Fruit fly (Drosophila melanogaster): ENCODE data around the gene CG13398.

Gene CG13398

dm6 chr2L:8384108-8384601 is 30.9 kb downstream of the CG13398 start, which contains the start of the genes Dad1 and CG13384 (continued):
- no peak for TF ChIP-seq Hey (tag; optimal IDR thresholded peaks at IDR 0.05)
- peak in 1 of 2 experiments; percentile 50 for TF ChIP-seq tll (GFP tag; optimal IDR thresholded peaks at IDR 0.05)
- TF ChIP-seq crol (GFP tag; IDR thresholded peaks at IDR 0.05): peak; percentile 14; the same call in 1 of the 2 replicates
- peak; percentile 71 for TF ChIP-seq E2f2 (GFP tag; IDR thresholded peaks at IDR 0.05)
- TF ChIP-seq CHES-1-like (GFP tag; optimal IDR thresholded peaks at IDR 0.05): peak; percentile 54
- TF ChIP-seq Antp (GFP tag; optimal IDR thresholded peaks at IDR 0.05): no peak
- peak; percentile 87 for TF ChIP-seq salm (tag; optimal IDR thresholded peaks at IDR 0.05)
- TF ChIP-seq CG31365 (tag; optimal IDR thresholded peaks at IDR 0.05): no peak
- no peak for TF ChIP-seq CG7745 (tag; optimal IDR thresholded peaks at IDR 0.05)
- TF ChIP-seq CG17361 (GFP tag; IDR thresholded peaks at IDR 0.05): peak; percentile 98
- TF ChIP-seq CG14050 (GFP tag; IDR thresholded peaks at IDR 0.05): peak; percentile 79
- TF ChIP-seq org-1 (GFP tag; optimal IDR thresholded peaks at IDR 0.05): peak; percentile 75
- TF ChIP-seq Dll (GFP tag; IDR thresholded peaks at IDR 0.05; ENCODE audit: partially characterized antibody): peak; percentile 68; the same call in 3 of the 4 replicates
- peak; percentile 96 for TF ChIP-seq CG18599 (GFP tag; optimal IDR thresholded peaks at IDR 0.05)
- TF ChIP-seq zen2 (GFP tag; IDR thresholded peaks at IDR 0.05; ENCODE audit: partially characterized antibody): no peak
- TF ChIP-seq Hmr (GFP tag; optimal IDR thresholded peaks at IDR 0.05): peak; percentile 94
- TF ChIP-seq Dfd (GFP tag; optimal IDR thresholded peaks at IDR 0.05): no peak
- TF ChIP-seq lov (optimal IDR thresholded peaks at IDR 0.05): no peak
- no peak for TF ChIP-seq lov (GFP tag; IDR thresholded peaks at IDR 0.05)
- peak; percentile 94 for TF ChIP-seq esg (GFP tag; conservative IDR thresholded peaks at IDR 0.05)
- TF ChIP-seq rib (GFP tag; IDR thresholded peaks at IDR 0.05): peak; percentile 88
- TF ChIP-seq pfk (GFP tag; optimal IDR thresholded peaks at IDR 0.05): peak; percentile 52
- TF ChIP-seq ab (GFP tag; optimal IDR thresholded peaks at IDR 0.05): peak; percentile 20
- TF ChIP-seq Rfx (GFP tag; IDR thresholded peaks at IDR 0.05): peak; percentile 95
- TF ChIP-seq CG13424 (tag; optimal IDR thresholded peaks at IDR 0.05): peak; percentile 96
- peak; percentile 89 for TF ChIP-seq ranshi (GFP tag; IDR thresholded peaks at IDR 0.05)
- peak; percentile 85 for TF ChIP-seq CG11093 (GFP tag; IDR thresholded peaks at IDR 0.05)
- peak; percentile 16 for TF ChIP-seq Atf3 (GFP tag; optimal IDR thresholded peaks at IDR 0.05)
- TF ChIP-seq CG7839 (tag; optimal IDR thresholded peaks at IDR 0.05): peak; percentile 96
- peak; percentile 92 for TF ChIP-seq Hr3 (GFP tag; optimal IDR thresholded peaks at IDR 0.05)
- peak; percentile 99 for TF ChIP-seq row (GFP tag; IDR thresholded peaks at IDR 0.05)
- peak; percentile 44 for TF ChIP-seq Dad (GFP tag; optimal IDR thresholded peaks at IDR 0.05)
- no peak for TF ChIP-seq nau (GFP tag; optimal IDR thresholded peaks at IDR 0.05)
- peak; percentile 87 for TF ChIP-seq CG9437 (GFP tag; optimal IDR thresholded peaks at IDR 0.05)
- TF ChIP-seq sob (GFP tag; IDR thresholded peaks at IDR 0.05): peak; percentile 93
- TF ChIP-seq CG3838 (GFP tag; optimal IDR thresholded peaks at IDR 0.05): peak; percentile 60
- TF ChIP-seq CG33213 (GFP tag; optimal IDR thresholded peaks at IDR 0.05): no peak
- peak; percentile 97 for TF ChIP-seq CG8924 (tag; optimal IDR thresholded peaks at IDR 0.05)
- peak; percentile 92 for TF ChIP-seq gsb-n (tag; optimal IDR thresholded peaks at IDR 0.05)
- TF ChIP-seq CG3163 (GFP tag; optimal IDR thresholded peaks at IDR 0.05): no peak
- peak; percentile 93 for TF ChIP-seq CG13775 (GFP tag; optimal IDR thresholded peaks at IDR 0.05)
- TF ChIP-seq CG4424 (GFP tag; optimal IDR thresholded peaks at IDR 0.05): peak; percentile 92
- TF ChIP-seq CG15479 (GFP tag; optimal IDR thresholded peaks at IDR 0.05): peak; percentile 44
- peak; percentile 91 for TF ChIP-seq Oli (tag; optimal IDR thresholded peaks at IDR 0.05)
- TF ChIP-seq slou (GFP tag; optimal IDR thresholded peaks at IDR 0.05): peak; percentile 88
- TF ChIP-seq CG3407 (GFP tag; optimal IDR thresholded peaks at IDR 0.05): peak; percentile 78
- TF ChIP-seq CG1603 (tag; optimal IDR thresholded peaks at IDR 0.05): peak; percentile 33
- TF ChIP-seq CG33557 (GFP tag; optimal IDR thresholded peaks at IDR 0.05): peak; percentile 93
- TF ChIP-seq twi (tag; optimal IDR thresholded peaks at IDR 0.05): peak; percentile 90
- TF ChIP-seq CG6813 (GFP tag; optimal IDR thresholded peaks at IDR 0.05): peak; percentile 84

Data from whole organism, embryonic.